Fruit fly (Drosophila melanogaster) whole organism, embryonic: ENCODE measurements around the gene Atg14.
A peak's percentile ranks its signal among the peaks of the same experiment; 100 is the strongest.

Source experiments
- ATbp ChIP-seq: fragments of 200-800 bp; sonication (Bioruptor generic); optimal IDR thresholded peaks from 2 replicates; lab custom pipeline; 2017; ENCODE audit warnings: missing biosample characterization, mild to moderate bottlenecking, missing genetic modification characterization, missing genetic modification reagents
- Aef1 ChIP-seq: fragments of 200-800 bp; sonication (Bioruptor generic); IDR thresholded peaks from 3 replicates; pipeline ENCODE4 v1.3.6; 2022; ENCODE audit warnings: missing biosample characterization, missing genetic modification characterization
- Bgb ChIP-seq: fragments of 200-800 bp; sonication (Bioruptor generic); IDR thresholded peaks from 2 replicates; pipeline ENCODE4 v1.3.6; 2022; ENCODE audit warnings: missing biosample characterization, missing genetic modification characterization; ENCODE audit not compliant: partially characterized antibody
- Bteb2 ChIP-seq: fragments of 200-800 bp; sonication (Bioruptor generic); optimal IDR thresholded peaks from 2 replicates; lab custom pipeline; 2016; ENCODE audit warnings: missing biosample characterization, missing genetic modification characterization
- C15 ChIP-seq: fragments of 200-800 bp; sonication (Bioruptor generic); IDR thresholded peaks from 3 replicates; pipeline ENCODE4 v1.3.6; 2022; ENCODE audit warnings: missing biosample characterization, missing genetic modification characterization
- CG10462 ChIP-seq: fragments of 200-800 bp; sonication (Bioruptor generic); optimal IDR thresholded peaks from 2 replicates; lab custom pipeline; 2016; ENCODE audit warnings: missing biosample characterization, missing genetic modification characterization
- CG10959 ChIP-seq: fragments of 200-800 bp; sonication (Bioruptor generic); IDR thresholded peaks from 2 replicates; pipeline ENCODE4 v1.3.6; 2022; ENCODE audit warnings: missing biosample characterization, missing genetic modification characterization
- CG12744 ChIP-seq: fragments of 200-800 bp; sonication (Bioruptor generic); optimal IDR thresholded peaks from 2 replicates; lab custom pipeline; 2016; ENCODE audit warnings: missing biosample characterization, missing genetic modification characterization
- CG12769 ChIP-seq: fragments of 200-800 bp; sonication (Bioruptor generic); optimal IDR thresholded peaks from 2 replicates; lab custom pipeline; 2019; ENCODE audit warnings: missing biosample characterization, mild to moderate bottlenecking, missing genetic modification characterization, moderate library complexity
- CG13894 ChIP-seq: fragments of 200-800 bp; sonication (Bioruptor generic); optimal IDR thresholded peaks from 3 replicates; lab custom pipeline; 2018; ENCODE audit warnings: missing biosample characterization, mild to moderate bottlenecking, missing genetic modification characterization, moderate library complexity
- CG14710 ChIP-seq: fragments of 200-800 bp; sonication (Bioruptor generic); optimal IDR thresholded peaks from 3 replicates; lab custom pipeline; 2019; ENCODE audit warnings: missing biosample characterization, mild to moderate bottlenecking, missing genetic modification characterization, moderate library complexity
- CG1529 ChIP-seq: fragments of 200-800 bp; sonication (Bioruptor generic); optimal IDR thresholded peaks from 3 replicates; lab custom pipeline; 2018; ENCODE audit warnings: missing biosample characterization, missing genetic modification characterization
- CG17829 ChIP-seq: fragments of 200-800 bp; optimal IDR thresholded peaks from 2 replicates; lab custom pipeline; 2019; ENCODE audit warnings: missing biosample characterization, mild to moderate bottlenecking, missing genetic modification characterization, moderate library complexity
- CG34224 ChIP-seq: fragments of 200-800 bp; sonication (Bioruptor generic); IDR thresholded peaks from 3 replicates; pipeline ENCODE4 v1.3.6; 2022; ENCODE audit warnings: missing biosample characterization, missing genetic modification characterization; ENCODE audit not compliant: partially characterized antibody
- CG3847 ChIP-seq: fragments of 200-800 bp; sonication (Bioruptor generic); IDR thresholded peaks from 2 replicates; pipeline ENCODE4 v1.3.6; 2022; ENCODE audit warnings: missing biosample characterization, missing genetic modification characterization
- CG6689 ChIP-seq: fragments of 200-800 bp; sonication (Bioruptor generic); IDR thresholded peaks from 2 replicates; pipeline ENCODE4 v1.3.6; 2022; ENCODE audit warnings: missing biosample characterization, missing genetic modification characterization
- CG7839 ChIP-seq: fragments of 200-800 bp; sonication (Bioruptor generic); optimal IDR thresholded peaks from 3 replicates; lab custom pipeline; 2018; ENCODE audit warnings: missing biosample characterization, mild to moderate bottlenecking, missing genetic modification characterization, moderate library complexity
- CG7928 ChIP-seq: fragments of 200-800 bp; sonication (Bioruptor generic); optimal IDR thresholded peaks from 2 replicates; lab custom pipeline; 2017; ENCODE audit warnings: missing biosample characterization, mild to moderate bottlenecking, missing genetic modification characterization
- CG8944 ChIP-seq: fragments of 200-800 bp; sonication (Bioruptor generic); optimal IDR thresholded peaks from 3 replicates; lab custom pipeline; 2016; ENCODE audit warnings: missing biosample characterization, missing genetic modification characterization
- Dip3 ChIP-seq: fragments of 200-800 bp; sonication (Bioruptor generic); optimal IDR thresholded peaks from 3 replicates; lab custom pipeline; 2016; ENCODE audit warnings: missing biosample characterization, missing genetic modification characterization
- Dref ChIP-seq: fragments of 200-800 bp; sonication (Bioruptor generic); IDR thresholded peaks from 2 replicates; pipeline ENCODE4 v1.3.6; 2022; ENCODE audit warnings: missing biosample characterization, missing genetic modification characterization
- Fer2 ChIP-seq: fragments of 200-800 bp; sonication (Bioruptor generic); optimal IDR thresholded peaks from 2 replicates; lab custom pipeline; 2018; ENCODE audit warnings: missing biosample characterization, mild to moderate bottlenecking, missing genetic modification characterization, moderate library complexity
- GATAe ChIP-seq: fragments of 200-800 bp; sonication (Bioruptor generic); conservative IDR thresholded peaks from 2 replicates; pipeline ENCODE4 v1.3.6; 2022; ENCODE audit warnings: missing biosample characterization, missing genetic modification characterization
- Gsc ChIP-seq: fragments of 200-800 bp; sonication (Bioruptor generic); IDR thresholded peaks from 2 replicates; pipeline ENCODE4 v1.3.6; 2022; ENCODE audit warnings: missing biosample characterization, missing genetic modification characterization
- Mes4 ChIP-seq: fragments of 200-800 bp; sonication (Bioruptor generic); optimal IDR thresholded peaks from 2 replicates; lab custom pipeline; 2016; ENCODE audit warnings: missing biosample characterization, missing genetic modification characterization
- Oli ChIP-seq: fragments of 200-800 bp; sonication (Bioruptor generic); optimal IDR thresholded peaks from 2 replicates; lab custom pipeline; 2018; ENCODE audit warnings: missing biosample characterization, mild to moderate bottlenecking, missing genetic modification characterization, moderate library complexity
- Poxn ChIP-seq: fragments of 200-800 bp; sonication (Bioruptor generic); IDR thresholded peaks from 2 replicates; pipeline ENCODE4 v1.3.6; 2022; ENCODE audit warnings: missing biosample characterization, missing genetic modification characterization
- Sin3A ChIP-seq: fragments of >200 bp; optimal IDR thresholded peaks from 2 replicates; lab custom pipeline; 2018
- Ssrp ChIP-seq: fragments of 200-800 bp; sonication (Bioruptor generic); optimal IDR thresholded peaks from 2 replicates; lab custom pipeline; 2018; ENCODE audit warnings: missing biosample characterization, mild to moderate bottlenecking, missing genetic modification characterization, moderate library complexity
- TFAM ChIP-seq: fragments of 200-800 bp; sonication (Bioruptor generic); optimal IDR thresholded peaks from 2 replicates; lab custom pipeline; 2017; ENCODE audit warnings: missing biosample characterization, missing genetic modification characterization, inconsistent platforms
- bbx ChIP-seq: fragments of 200-800 bp; sonication (Bioruptor generic); IDR thresholded peaks from 2 replicates; pipeline ENCODE4 v1.3.6; 2022; ENCODE audit warnings: missing biosample characterization, missing genetic modification characterization; ENCODE audit not compliant: partially characterized antibody
- cg ChIP-seq: fragments of 200-800 bp; sonication (Bioruptor generic); optimal IDR thresholded peaks from 3 replicates; lab custom pipeline; 2019; ENCODE audit warnings: missing biosample characterization, mild to moderate bottlenecking, missing genetic modification characterization, moderate library complexity
- corto ChIP-seq: fragments of 200-800 bp; sonication (Bioruptor generic); optimal IDR thresholded peaks from 2 replicates; lab custom pipeline; 2016; ENCODE audit warnings: missing biosample characterization, mild to moderate bottlenecking, missing genetic modification characterization, moderate library complexity
- fru ChIP-seq: fragments of >200 bp; optimal IDR thresholded peaks from 2 replicates; lab custom pipeline; 2017
- ftz-f1 ChIP-seq: fragments of 200-800 bp; sonication (Bioruptor generic); optimal IDR thresholded peaks from 2 replicates; lab custom pipeline; 2016; ENCODE audit warnings: missing biosample characterization, missing genetic modification characterization
- gt ChIP-seq: fragments of 200-800 bp; sonication (Bioruptor generic); IDR thresholded peaks from 2 replicates; pipeline ENCODE4 v1.3.6; 2022; ENCODE audit warnings: missing biosample characterization, missing genetic modification characterization
- h ChIP-seq: fragments of >200 bp; optimal IDR thresholded peaks from 2 replicates; lab custom pipeline; 2017
- jing ChIP-seq: fragments of 200-800 bp; sonication (Bioruptor generic); optimal IDR thresholded peaks from 2 replicates; lab custom pipeline; 2018; ENCODE audit warnings: missing biosample characterization, mild to moderate bottlenecking, missing genetic modification characterization
- jumu ChIP-seq: fragments of 200-800 bp; sonication (Bioruptor generic); optimal IDR thresholded peaks from 3 replicates; lab custom pipeline; 2016; ENCODE audit warnings: missing biosample characterization, missing genetic modification characterization
- kni ChIP-seq: fragments of 200-800 bp; sonication (Bioruptor generic); optimal IDR thresholded peaks from 3 replicates; lab custom pipeline; 2017; ENCODE audit warnings: mild to moderate bottlenecking, missing biosample characterization, missing genetic modification reagents, missing genetic modification characterization
- knrl ChIP-seq: fragments of 200-800 bp; sonication (Bioruptor generic); IDR thresholded peaks from 3 replicates; pipeline ENCODE4 v1.3.6; 2022; ENCODE audit warnings: missing biosample characterization, missing genetic modification characterization; ENCODE audit not compliant: partially characterized antibody
- phol ChIP-seq: fragments of 200-800 bp; sonication (Bioruptor generic); optimal IDR thresholded peaks from 3 replicates; lab custom pipeline; 2018; ENCODE audit warnings: missing biosample characterization, mild to moderate bottlenecking, missing genetic modification characterization, moderate library complexity
- sens ChIP-seq: fragments of 200-800 bp; sonication (Bioruptor generic); peaks from one replicate; lab custom pipeline; 2016; ENCODE audit warnings: missing biosample characterization, missing genetic modification characterization
- seq ChIP-seq: fragments of 200-800 bp; sonication (Bioruptor generic); IDR thresholded peaks from 2 replicates; pipeline ENCODE4 v1.3.6; 2022; ENCODE audit warnings: missing biosample characterization, missing genetic modification characterization
- shn ChIP-seq: fragments of 200-800 bp; sonication (Bioruptor generic); optimal IDR thresholded peaks from 3 replicates; lab custom pipeline; 2016; ENCODE audit warnings: missing biosample characterization, missing genetic modification characterization
- sima ChIP-seq: fragments of 200-800 bp; sonication (Bioruptor generic); optimal IDR thresholded peaks from 2 replicates; lab custom pipeline; 2016; ENCODE audit warnings: missing biosample characterization, missing genetic modification characterization
- sob ChIP-seq: fragments of 200-800 bp; sonication (Bioruptor generic); IDR thresholded peaks from 2 replicates; pipeline ENCODE4 v1.3.6; 2022; ENCODE audit warnings: missing biosample characterization, missing genetic modification characterization
- sug ChIP-seq: fragments of 200-800 bp; optimal IDR thresholded peaks from 2 replicates; lab custom pipeline; 2019; ENCODE audit warnings: missing biosample characterization, mild to moderate bottlenecking, missing genetic modification characterization, moderate library complexity
- tap ChIP-seq: fragments of 200-800 bp; optimal IDR thresholded peaks from 3 replicates; lab custom pipeline; 2019; ENCODE audit warnings: missing biosample characterization, mild to moderate bottlenecking, missing genetic modification characterization, moderate library complexity
- tio ChIP-seq: fragments of 200-800 bp; sonication (Bioruptor generic); optimal IDR thresholded peaks from 2 replicates; lab custom pipeline; 2017; ENCODE audit warnings: missing biosample characterization, missing genetic modification characterization, inconsistent platforms
- trem ChIP-seq: fragments of 200-800 bp; optimal IDR thresholded peaks from 3 replicates; lab custom pipeline; 2019; ENCODE audit warnings: missing biosample characterization, mild to moderate bottlenecking, missing genetic modification characterization, moderate library complexity
- twi ChIP-seq: fragments of 200-800 bp; optimal IDR thresholded peaks from 2 replicates; lab custom pipeline; 2019; ENCODE audit warnings: missing biosample characterization, mild to moderate bottlenecking, missing genetic modification characterization, moderate library complexity

Atg14 gene

DNA sequence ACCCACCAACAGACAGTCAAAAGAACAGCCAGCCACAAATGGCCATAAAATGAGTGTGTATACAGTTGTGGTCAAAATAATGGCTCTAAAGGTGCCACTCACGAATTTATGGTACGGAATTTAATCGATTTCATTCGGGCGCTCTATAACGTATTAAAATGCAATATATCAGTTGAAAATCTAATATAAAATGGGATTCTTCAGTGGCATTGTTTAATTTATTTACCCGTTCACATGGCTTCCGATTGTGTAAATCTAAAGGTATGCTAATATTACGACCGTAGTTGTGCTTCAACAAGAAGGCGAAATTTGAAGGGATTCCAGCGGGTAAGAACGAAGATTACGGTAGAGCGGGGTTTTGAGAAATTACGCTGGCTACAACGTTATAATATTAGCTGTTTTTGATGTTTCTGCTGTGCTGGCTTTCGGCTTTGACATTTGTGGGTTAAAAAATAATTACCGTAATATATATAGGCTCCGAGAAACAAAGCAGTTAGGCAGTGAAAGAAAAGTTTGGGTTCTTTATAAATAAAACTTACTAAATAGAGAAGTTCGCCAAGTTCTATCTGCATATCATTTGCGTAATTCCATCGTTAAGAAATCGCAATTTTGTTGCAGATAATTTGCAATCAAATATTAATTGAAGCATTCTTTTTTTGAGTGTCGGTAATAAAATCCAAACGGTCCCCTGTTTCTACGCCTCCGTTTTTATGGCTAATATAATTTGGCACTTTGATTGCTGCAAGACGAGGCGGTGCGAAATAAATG, 40.4 kb upstream of the Atg14 start (continued):
- TF ChIP-seq Gsc (no peak), twi (tag; lab: Kevin White, UChicago) (no peak), CG10959 (GFP tag; lab: Robert Waterston, UW) (no peak), Ssrp (tag; lab: Kevin White, UChicago) (peak; percentile 6), tap (tag; lab: Kevin White, UChicago) (no peak), sima (GFP tag; lab: Kevin White, UChicago) (no peak), Oli (tag; lab: Kevin White, UChicago) (no peak), CG1529 (GFP tag; lab: Kevin White, UChicago) (no peak), CG10462 (GFP tag; lab: Kevin White, UChicago) (no peak), sug (tag; lab: Kevin White, UChicago) (no peak), TFAM (GFP tag; lab: Kevin White, UChicago) (no peak), CG6689 (GFP tag; lab: Robert Waterston, UW) (no peak), gt (GFP tag; lab: Robert Waterston, UW) (no peak), Dip3 (no peak), corto (no peak), shn (GFP tag; lab: Kevin White, UChicago) (no peak), ftz-f1 (GFP tag; lab: Kevin White, UChicago) (no peak), jing (GFP tag; lab: Kevin White, UChicago) (no peak), sob (0 out of 2 replicates have a peak, but pooled peaks have one; percentile 22), CG12769 (peak; percentile 56), CG3847 (no peak), bbx (GFP tag; lab: Robert Waterston, UW) (no peak), Fer2 (no peak), knrl (GFP tag; lab: Robert Waterston, UW) (no peak), kni (GFP tag; lab: Kevin White, UChicago) (no peak), CG17829 (tag; lab: Kevin White, UChicago) (no peak), h (lab: Kevin White, UChicago) (no peak), Mes4 (no peak), CG13894 (tag; lab: Kevin White, UChicago) (peak; percentile 38), jumu (GFP tag; lab: Kevin White, UChicago) (no peak), fru (lab: Kevin White, UChicago) (no peak), Bteb2 (GFP tag; lab: Kevin White, UChicago) (no peak), sens (GFP tag; lab: Kevin White, UChicago) (peak; percentile 77), tio (no peak), Poxn (no peak), cg (no peak), Dref (no peak), CG8944 (GFP tag; lab: Kevin White, UChicago) (no peak), CG7839 (tag; lab: Kevin White, UChicago) (peak; percentile 9), Aef1 (no peak), phol (tag; lab: Kevin White, UChicago) (no peak), GATAe (GFP tag; lab: Robert Waterston, UW) (no peak), C15 (GFP tag; lab: Robert Waterston, UW) (no peak), CG34224 (GFP tag; lab: Robert Waterston, UW) (no peak), seq (GFP tag; lab: Robert Waterston, UW) (no peak), CG7928 (GFP tag; lab: Kevin White, UChicago) (no peak), ATbp (no peak), CG14710 (tag; lab: Kevin White, UChicago) (no peak), Bgb (no peak), CG12744 (GFP tag; lab: Kevin White, UChicago) (no peak), trem (tag; lab: Kevin White, UChicago) (no peak), Sin3A (lab: Kevin White, UChicago) (no peak)
